Fruit fly (Drosophila melanogaster) whole organism, wandering third instar larva: ENCODE results near the gene CG4036.

Experiments
- Abd-B ChIP-seq: fragments of >200 bp; optimal IDR thresholded peaks from 2 replicates; lab custom pipeline; 2017; ENCODE audit warnings: missing biosample characterization, missing genetic modification characterization
- GATAd ChIP-seq: sonication (Bioruptor generic); optimal IDR thresholded peaks from 2 replicates; lab custom pipeline; 2016; ENCODE audit warnings: missing biosample characterization, missing genetic modification characterization
- dsf ChIP-seq: sonication (Bioruptor generic); optimal IDR thresholded peaks from 2 replicates; lab custom pipeline; 2016; ENCODE audit warnings: missing biosample characterization, missing genetic modification characterization, borderline replicate concordance
- ey ChIP-seq: fragments of 200-800 bp; sonication (Bioruptor generic); optimal IDR thresholded peaks from 2 replicates; lab custom pipeline; 2016; ENCODE audit warnings: missing biosample characterization, missing genetic modification characterization
- h ChIP-seq: fragments of 200-800 bp; sonication (Bioruptor generic); optimal IDR thresholded peaks from 3 replicates; lab custom pipeline; 2016; ENCODE audit warnings: missing biosample characterization, mild to moderate bottlenecking, missing genetic modification characterization
- pan ChIP-seq: fragments of >200 bp; optimal IDR thresholded peaks from 2 replicates; lab custom pipeline; 2017

dm6 chr2L:9777927-9778326 lies 12.8 kb upstream of the CG4036 start:
- TF ChIP-seq h (GFP tag; lab: Kevin White, UChicago) (no peak), ey (GFP tag; lab: Kevin White, UChicago) (no peak), dsf (GFP tag; lab: Kevin White, UChicago) (no peak), pan (lab: Kevin White, UChicago) (no peak), GATAd (GFP tag; lab: Kevin White, UChicago) (no peak), Abd-B (GFP tag; lab: Kevin White, UChicago) (no peak)
